Worm (Caenorhabditis elegans): ENCODE measurements around the gene C49F5.13.
A peak's percentile ranks its signal among the peaks of the same experiment; 100 is the strongest.

Gene C49F5.13

ce11 chrX:11933547-11933946 lies 27.7 kb upstream of the C49F5.13 start (continued):
- TF ChIP-seq him-1 (tag; optimal IDR thresholded peaks at IDR 0.05), result peak; percentile 87
- peak; percentile 52 for TF ChIP-seq lin-54 (GFP tag; optimal IDR thresholded peaks at IDR 0.05)
- TF ChIP-seq nfyb-1 (GFP tag; IDR thresholded peaks at IDR 0.05), result peak; percentile 67
- TF ChIP-seq mel-28 (tag; optimal IDR thresholded peaks at IDR 0.05; ENCODE audit: borderline replicate concordance), result no peak
- TF ChIP-seq F10E7.11 (tag; optimal IDR thresholded peaks at IDR 0.05), result no peak
- peak in 1 of 2 experiments; percentile 50 for TF ChIP-seq rec-8 (tag; optimal IDR thresholded peaks at IDR 0.05)
- no peak for TF ChIP-seq madf-8 (GFP tag; conservative IDR thresholded peaks at IDR 0.05)
- TF ChIP-seq nhr-179 (tag; optimal IDR thresholded peaks at IDR 0.05), result no peak
- TF ChIP-seq mxl-1 (tag; optimal IDR thresholded peaks at IDR 0.05), result peak; percentile 85
- no peak for TF ChIP-seq lsl-1 (GFP tag; optimal IDR thresholded peaks at IDR 0.05)
- no peak for TF ChIP-seq ceh-100 (GFP tag; IDR thresholded peaks at IDR 0.05)
- TF ChIP-seq bed-2 (GFP tag; IDR thresholded peaks at IDR 0.05), result no peak
- peak; percentile 78 for TF ChIP-seq pbrm-1 (GFP tag; IDR thresholded peaks at IDR 0.05)
- TF ChIP-seq F22D6.2 (tag; optimal IDR thresholded peaks at IDR 0.05), result no peak
- peak; percentile 39 for TF ChIP-seq chd-7 (tag; optimal IDR thresholded peaks at IDR 0.05)
- peak; percentile 4 for TF ChIP-seq ets-4 (GFP tag; optimal IDR thresholded peaks at IDR 0.05)
- TF ChIP-seq egrh-3 (GFP tag; IDR thresholded peaks at IDR 0.05), result no peak
- TF ChIP-seq C17E4.6 (GFP tag; IDR thresholded peaks at IDR 0.05), result no peak
- TF ChIP-seq nhr-80 (tag; optimal IDR thresholded peaks at IDR 0.05), result no peak
- peak; percentile 54 for TF ChIP-seq snpc-1.3 (tag; optimal IDR thresholded peaks at IDR 0.05; ENCODE audit: insufficient read depth)
- TF ChIP-seq hrde-1 (tag; optimal IDR thresholded peaks at IDR 0.05; ENCODE audit: borderline replicate concordance), result peak; percentile 17
- TF ChIP-seq tbp1 (GFP tag; optimal IDR thresholded peaks at IDR 0.05), result peak; percentile 94
- no peak for TF ChIP-seq F52B5.7 (tag; optimal IDR thresholded peaks at IDR 0.05)

- TF ChIP-seq F10E7.11 (tag; optimal IDR thresholded peaks at IDR 0.05), result no peak
- TF ChIP-seq somi-1 (GFP tag; optimal IDR thresholded peaks at IDR 0.05), result peak; percentile 68
- no peak for TF ChIP-seq Y95B8A.8 (GFP tag; IDR thresholded peaks at IDR 0.05)
- peak; percentile 59; the same call in 1 of the 2 replicates for TF ChIP-seq egrh-3 (GFP tag; IDR thresholded peaks at IDR 0.05)
- TF ChIP-seq ceh-100 (GFP tag; IDR thresholded peaks at IDR 0.05), result 0 out of 2 replicates have a peak, but pooled peaks have one; percentile 30
- peak; percentile 87 for TF ChIP-seq pbrm-1 (GFP tag; IDR thresholded peaks at IDR 0.05)
- TF ChIP-seq D2030.7 (GFP tag; IDR thresholded peaks at IDR 0.05), result peak; percentile 83
- TF ChIP-seq lir-1 (GFP tag; conservative IDR thresholded peaks at IDR 0.05), result peak; percentile 31; the same call in 1 of the 2 replicates
- TF ChIP-seq madf-10 (tag; optimal IDR thresholded peaks at IDR 0.05), result peak; percentile 77
- no peak for TF ChIP-seq ceh-91 (GFP tag; IDR thresholded peaks at IDR 0.05)
- peak; percentile 93 for TF ChIP-seq ZK185.1 (tag; optimal IDR thresholded peaks at IDR 0.05; ENCODE audit: poor library complexity, severe bottlenecking)
- no peak for TF ChIP-seq dpff-1 (tag; optimal IDR thresholded peaks at IDR 0.05)
- TF ChIP-seq dox-1 (GFP tag; IDR thresholded peaks at IDR 0.05), result peak; percentile 81; the same call in 1 of the 2 replicates
- peak; percentile 72; the same call in 1 of the 2 replicates for TF ChIP-seq hmg-20 (GFP tag; IDR thresholded peaks at IDR 0.05)
- TF ChIP-seq nhr-179 (tag; optimal IDR thresholded peaks at IDR 0.05), result peak; percentile 39
- TF ChIP-seq snpc-3.4 (tag; optimal IDR thresholded peaks at IDR 0.05), result peak; percentile 58
- TF ChIP-seq mxl-1 (tag; optimal IDR thresholded peaks at IDR 0.05), result peak; percentile 31
- TF ChIP-seq zim-3 (tag; optimal IDR thresholded peaks at IDR 0.05), result peak; percentile 25
- TF ChIP-seq K11D2.4 (GFP tag; IDR thresholded peaks at IDR 0.05), result peak; percentile 81
- TF ChIP-seq snpc-4 (GFP tag; optimal IDR thresholded peaks at IDR 0.05), result peak; percentile 33
- TF ChIP-seq snpc-4 (tag; optimal IDR thresholded peaks at IDR 0.05), result peak in 3 of 4 experiments; percentile 20 to 75 (median 61)
- peak; percentile 52 for TF ChIP-seq ztf-18 (tag; optimal IDR thresholded peaks at IDR 0.05)
- 0 out of 2 replicates have a peak, but pooled peaks have one; percentile 12 for TF ChIP-seq sea-2 (GFP tag; IDR thresholded peaks at IDR 0.05)
- 0 out of 2 replicates have a peak, but pooled peaks have one; percentile 35 for TF ChIP-seq let-526 (GFP tag; IDR thresholded peaks at IDR 0.05)
- peak; percentile 66; the same call in 1 of the 2 replicates for TF ChIP-seq B0336.3 (GFP tag; IDR thresholded peaks at IDR 0.05)
- no peak for TF ChIP-seq hlh-12 (tag; optimal IDR thresholded peaks at IDR 0.05)
- TF ChIP-seq bed-1 (GFP tag; IDR thresholded peaks at IDR 0.05), result no peak
- 0 out of 2 replicates have a peak, but pooled peaks have one; percentile 36 for TF ChIP-seq Y53G8AR.9 (GFP tag; conservative IDR thresholded peaks at IDR 0.05)
- no peak for TF ChIP-seq bed-2 (GFP tag; IDR thresholded peaks at IDR 0.05)
- no peak for TF ChIP-seq tlf-1 (GFP tag; optimal IDR thresholded peaks at IDR 0.05)
Measured at ce11 chrX:11934933-11935332, 26.3 kb upstream of the C49F5.13 start.

All from whole organism, young adult.